Worm (Caenorhabditis elegans): ENCODE results near the gene nhr-274.

nhr-274 gene

DNA sequence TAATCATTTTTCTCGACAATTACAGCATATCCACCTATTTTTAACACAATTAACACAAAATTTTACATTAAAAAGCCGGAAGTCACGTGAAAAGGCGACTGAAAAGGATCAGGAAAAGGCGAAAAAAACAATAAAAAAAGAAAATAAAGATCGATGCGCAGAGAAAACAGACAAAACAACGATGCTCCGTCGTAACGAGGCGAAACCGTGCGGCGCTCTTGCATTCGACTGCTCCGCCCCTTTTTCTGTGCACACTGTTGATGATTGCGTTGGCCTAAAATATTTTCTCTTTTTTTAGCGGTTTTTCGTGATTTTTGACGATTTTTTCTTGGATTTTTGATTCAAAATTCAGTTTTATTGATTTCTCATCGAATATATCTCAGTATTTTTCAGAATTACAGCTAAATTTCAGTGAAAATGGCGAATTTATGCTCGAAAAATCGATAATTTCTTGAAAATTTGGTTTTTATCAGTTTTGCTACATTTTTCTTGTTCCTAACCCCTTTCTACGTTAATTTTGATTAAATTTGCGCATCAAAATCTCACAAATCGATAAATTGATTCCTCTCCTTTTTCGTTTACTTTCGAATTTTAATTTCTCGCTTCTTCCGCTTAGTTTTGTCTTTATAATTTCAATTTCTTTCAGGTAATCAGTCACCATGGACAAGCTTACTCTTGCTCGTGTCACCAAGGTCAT is 14.1 kb upstream of the nhr-274 start, which contains the start of gene rps-28 (continued):
- TF ChIP-seq nhr-6 (tag; optimal IDR thresholded peaks at IDR 0.05) (peak; percentile 90), mdt-29 (GFP tag; IDR thresholded peaks at IDR 0.05) (peak; percentile 65; the same call in 1 of the 2 replicates), ztf-11 (tag; optimal IDR thresholded peaks at IDR 0.05) (no peak), lin-1 (GFP tag; IDR thresholded peaks at IDR 0.05) (peak; percentile 90), attf-4 (tag; optimal IDR thresholded peaks at IDR 0.05) (no peak), php-3 (GFP tag; IDR thresholded peaks at IDR 0.05) (peak; percentile 91), nhr-28 (tag; optimal IDR thresholded peaks at IDR 0.05) (peak; percentile 95), dmd-6 (GFP tag; IDR thresholded peaks at IDR 0.05) (peak; percentile 91), tra-1 (GFP tag; IDR thresholded peaks at IDR 0.05) (peak; percentile 93), mep-1 (tag; optimal IDR thresholded peaks at IDR 0.05) (peak; percentile 98), sdz-12 (GFP tag; optimal IDR thresholded peaks at IDR 0.05) (no peak), hmg-1.1 (GFP tag; IDR thresholded peaks at IDR 0.05) (peak; percentile 96), unc-39 (tag; optimal IDR thresholded peaks at IDR 0.05) (no peak), spr-1 (tag; optimal IDR thresholded peaks at IDR 0.05) (peak; percentile 90), unc-130 (GFP tag; optimal IDR thresholded peaks at IDR 0.05) (peak; percentile 97), hif-1 (tag; optimal IDR thresholded peaks at IDR 0.05) (peak; percentile 51 to 87), ceh-32 (tag; optimal IDR thresholded peaks at IDR 0.05; ENCODE audit: poor library complexity) (no peak), hlh-11 (tag; optimal IDR thresholded peaks at IDR 0.05) (peak; percentile 95), ctbp-1 (GFP tag; IDR thresholded peaks at IDR 0.05) (peak; percentile 78), egl-27 (tag; optimal IDR thresholded peaks at IDR 0.05) (no peak), ceh-28 (tag; optimal IDR thresholded peaks at IDR 0.05) (peak; percentile 72), lim-7 (GFP tag; IDR thresholded peaks at IDR 0.05) (peak; percentile 66; the same call in 1 of the 2 replicates), daf-16 (GFP tag; optimal IDR thresholded peaks at IDR 0.05) (peak; percentile 17 to 61), daf-16 (tag; optimal IDR thresholded peaks at IDR 0.05) (peak; percentile 85), F10B5.3 (tag; optimal IDR thresholded peaks at IDR 0.05) (no peak), arid-1 (GFP tag; conservative IDR thresholded peaks at IDR 0.05) (peak; percentile 90), zfp-3 (GFP tag; conservative IDR thresholded peaks at IDR 0.05) (peak; percentile 88), nhr-48 (tag; optimal IDR thresholded peaks at IDR 0.05) (peak; percentile 63), Y48G9A.11 (GFP tag; IDR thresholded peaks at IDR 0.05) (peak; percentile 100), T20F7.1 (GFP tag; optimal IDR thresholded peaks at IDR 0.05) (peak; percentile 100), nhr-42 (GFP tag; IDR thresholded peaks at IDR 0.05) (peak; percentile 86), nhr-111 (GFP tag; optimal IDR thresholded peaks at IDR 0.05) (no peak), D1046.2 (GFP tag; IDR thresholded peaks at IDR 0.05) (peak; percentile 87), ceh-62 (tag; optimal IDR thresholded peaks at IDR 0.05) (no peak), lin-39 (tag; optimal IDR thresholded peaks at IDR 0.05) (peak; percentile 19), madf-9 (GFP tag; conservative IDR thresholded peaks at IDR 0.05) (peak; percentile 92), dve-1 (tag; optimal IDR thresholded peaks at IDR 0.05; ENCODE audit: insufficient read depth) (peak; percentile 98), unc-62 (GFP tag; optimal IDR thresholded peaks at IDR 0.05 in 1 of 2) (peak in 1 of 2 experiments; percentile 92), unc-62 (tag; optimal IDR thresholded peaks at IDR 0.05) (no peak), ceh-20 (GFP tag; IDR thresholded peaks at IDR 0.05) (peak; percentile 91), F37D6.2 (tag; optimal IDR thresholded peaks at IDR 0.05) (peak; percentile 89), pqm-1 (tag; optimal IDR thresholded peaks at IDR 0.05) (peak; percentile 63), tag-97 (GFP tag; IDR thresholded peaks at IDR 0.05) (no peak), F44E2.7 (GFP tag; IDR thresholded peaks at IDR 0.05) (no peak), nhr-237 (tag; optimal IDR thresholded peaks at IDR 0.05) (peak; percentile 48), mes-2 (tag; optimal IDR thresholded peaks at IDR 0.05; ENCODE audit: poor library complexity, severe bottlenecking) (peak; percentile 97), nhr-77 (tag; optimal IDR thresholded peaks at IDR 0.05) (peak; percentile 98), zip-2 (tag; optimal IDR thresholded peaks at IDR 0.05) (peak; percentile 57), dmd-9 (GFP tag; IDR thresholded peaks at IDR 0.05) (peak; percentile 91), hlh-30 (tag; optimal IDR thresholded peaks at IDR 0.05; ENCODE audit: insufficient read depth) (peak; percentile 94), ceh-82 (tag; optimal IDR thresholded peaks at IDR 0.05) (no peak)

Data from whole organism, L4 larva.